Fruit fly (Drosophila melanogaster) whole organism, wandering third instar larva: Measurements from ENCODE around the gene mbo.

Experiments
- Dif ChIP-seq: fragments of 200-275, 200-300 bp; sonication (Bioruptor generic); optimal IDR thresholded peaks from 2 replicates; lab custom pipeline; 2018; ENCODE audit warnings: missing biosample characterization, missing genetic modification characterization; ENCODE audit not compliant: partially characterized antibody
- GATAd ChIP-seq: sonication (Bioruptor generic); optimal IDR thresholded peaks from 2 replicates; lab custom pipeline; 2016; ENCODE audit warnings: missing biosample characterization, missing genetic modification characterization
- Hnf4 ChIP-seq: fragments of 200-800 bp; sonication (Bioruptor generic); optimal IDR thresholded peaks from 2 replicates; lab custom pipeline; 2016; ENCODE audit warnings: missing biosample characterization, mild to moderate bottlenecking, missing genetic modification characterization
- Jra ChIP-seq: sonication (Bioruptor generic); optimal IDR thresholded peaks from 2 replicates; lab custom pipeline; 2016; ENCODE audit warnings: missing biosample characterization, missing genetic modification characterization
- Myc ChIP-seq: fragments of >200 bp; optimal IDR thresholded peaks from 2 replicates; lab custom pipeline; 2017
- Vsx2 ChIP-seq: fragments of 200-300, 225-300 bp; sonication (Bioruptor generic); optimal IDR thresholded peaks from 2 replicates; lab custom pipeline; 2018; ENCODE audit warnings: missing biosample characterization, missing genetic modification characterization; ENCODE audit not compliant: partially characterized antibody
- ey ChIP-seq: fragments of 200-800 bp; sonication (Bioruptor generic); optimal IDR thresholded peaks from 2 replicates; lab custom pipeline; 2016; ENCODE audit warnings: missing biosample characterization, missing genetic modification characterization
- h ChIP-seq: fragments of 200-800 bp; sonication (Bioruptor generic); optimal IDR thresholded peaks from 3 replicates; lab custom pipeline; 2016; ENCODE audit warnings: missing biosample characterization, mild to moderate bottlenecking, missing genetic modification characterization
- pan ChIP-seq: fragments of >200 bp; optimal IDR thresholded peaks from 2 replicates; lab custom pipeline; 2017
- psq ChIP-seq: fragments of 200-800 bp; sonication (Bioruptor generic); optimal IDR thresholded peaks from 3 replicates; lab custom pipeline; 2017; ENCODE audit warnings: missing biosample characterization, mild to moderate bottlenecking, missing genetic modification characterization, moderate library complexity
- usp ChIP-seq: fragments of >200 bp; optimal IDR thresholded peaks from 2 replicates; lab custom pipeline; 2017; ENCODE audit warnings: missing biosample characterization, missing genetic modification characterization

DNA sequence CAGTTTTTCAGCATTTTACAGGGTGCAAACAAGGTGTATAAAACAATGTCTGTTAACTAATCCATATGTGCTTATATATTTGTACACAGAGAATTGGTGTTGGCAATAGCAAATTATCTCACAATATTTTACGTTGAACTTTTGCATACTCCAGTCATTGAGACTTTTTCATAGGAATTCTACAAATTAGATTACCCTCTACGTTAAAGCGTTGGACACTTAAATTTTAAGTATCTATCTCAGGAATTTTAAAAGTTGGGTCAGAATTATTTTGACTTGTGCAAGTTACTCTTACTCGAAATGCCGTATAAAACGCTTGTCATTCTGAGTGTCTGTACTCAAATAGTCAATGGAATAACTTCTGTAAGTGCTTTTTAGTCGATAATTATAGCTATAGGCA is 45.8 kb downstream of the mbo start, which contains the start of gene CG18530:
- TF ChIP-seq ey (GFP tag; lab: Kevin White, UChicago) (no peak), GATAd (GFP tag; lab: Kevin White, UChicago) (no peak), Myc (lab: Kevin White, UChicago) (no peak), Vsx2 (GFP tag; lab: Kevin White, UChicago) (no peak), usp (no peak), Dif (GFP tag; lab: Kevin White, UChicago) (no peak), psq (GFP tag; lab: Kevin White, UChicago) (no peak), h (no peak), pan (lab: Kevin White, UChicago) (no peak), Hnf4 (no peak), Jra (GFP tag; lab: Kevin White, UChicago) (no peak)
